Worm (Caenorhabditis elegans): ENCODE results near the gene Y82E9BR.6.

DNA sequence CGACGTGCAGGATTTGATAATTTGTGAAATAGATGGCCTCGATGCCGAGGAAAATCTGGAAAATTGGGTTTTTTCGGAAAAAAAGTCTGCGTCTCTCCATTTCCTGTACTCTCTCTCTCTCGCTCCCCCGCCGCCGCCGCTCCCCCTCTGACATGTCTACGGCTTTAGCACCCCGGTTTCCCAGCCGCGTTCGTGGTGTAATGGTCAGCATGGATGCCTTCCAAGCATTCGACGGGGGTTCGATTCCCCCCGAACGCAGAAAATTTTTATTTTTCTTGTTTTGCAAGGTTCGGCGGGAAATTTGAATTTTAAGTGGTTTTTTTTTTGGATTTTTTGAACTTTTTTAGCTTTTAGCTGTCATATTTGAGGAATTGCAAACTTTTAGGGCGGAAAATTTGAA is 43.3 kb downstream of the Y82E9BR.6 start:
- TF ChIP-seq gei-8 (GFP tag; optimal IDR thresholded peaks at IDR 0.05) (peak; percentile 14), ces-1 (GFP tag; optimal IDR thresholded peaks at IDR 0.05) (no peak), ceh-82 (tag; optimal IDR thresholded peaks at IDR 0.05) (no peak), lin-13 (GFP tag; optimal IDR thresholded peaks at IDR 0.05) (peak; percentile 94), unc-130 (GFP tag; optimal IDR thresholded peaks at IDR 0.05) (peak; percentile 21), lin-29 (GFP tag; IDR thresholded peaks at IDR 0.05) (no peak), fos-1 (tag; optimal IDR thresholded peaks at IDR 0.05) (no peak), nhr-237 (tag; optimal IDR thresholded peaks at IDR 0.05) (no peak), snpc-4 (tag; optimal IDR thresholded peaks at IDR 0.05) (no peak), skn-1 (tag; optimal IDR thresholded peaks at IDR 0.05) (no peak), nhr-6 (tag; optimal IDR thresholded peaks at IDR 0.05) (no peak), ceh-28 (tag; optimal IDR thresholded peaks at IDR 0.05) (no peak), F44E2.7 (GFP tag; IDR thresholded peaks at IDR 0.05) (0 out of 2 replicates have a peak, but pooled peaks have one; percentile 58)
